Worm (Caenorhabditis elegans) whole organism, L1 larva: ENCODE measurements around the gene acr-17.

ENCODE experiments used
- mef-2 ChIP-seq: fragments of 150-350 bp; optimal IDR thresholded peaks from 2 replicates; lab custom pipeline; 2014; ENCODE audit warnings: missing biosample characterization, missing genetic modification characterization
- pqm-1 ChIP-seq: sonication (generic microtip); optimal IDR thresholded peaks from 3 replicates; lab custom pipeline; 2017; ENCODE audit warnings: missing biosample characterization, missing genetic modification characterization

- no peak for TF ChIP-seq pqm-1 (tag; lab: Kevin White, UChicago)
- TF ChIP-seq mef-2 (tag; lab: Kevin White, UChicago): no peak
Measured at ce11 chrV:2647222-2647796, 38.9 kb downstream of the acr-17 start.
